Fruit fly (Drosophila melanogaster) whole organism, pupa: Measurements from ENCODE around the gene Osi16.

Experiments
- CG10348 ChIP-seq: fragments of 200-800 bp; sonication (Bioruptor generic); IDR thresholded peaks from 2 replicates; pipeline ENCODE4 v1.3.6; 2022; ENCODE audit warnings: missing biosample characterization, missing genetic modification characterization
- CG12605 ChIP-seq: fragments of 200-800 bp; sonication (Bioruptor generic); IDR thresholded peaks from 2 replicates; pipeline ENCODE4 v1.3.6; 2022; ENCODE audit warnings: missing biosample characterization, missing genetic modification characterization
- CG13204 ChIP-seq: fragments of 200-800 bp; sonication (Bioruptor generic); optimal IDR thresholded peaks from 2 replicates; lab custom pipeline; 2018; ENCODE audit warnings: missing biosample characterization, mild to moderate bottlenecking, missing genetic modification characterization, moderate library complexity
- CG14655 ChIP-seq: fragments of 200-800 bp; sonication (Bioruptor generic); optimal IDR thresholded peaks from 3 replicates; lab custom pipeline; 2017; ENCODE audit warnings: mild to moderate bottlenecking, missing biosample characterization, missing genetic modification reagents, missing genetic modification characterization
- CG15710 ChIP-seq: fragments of 200-800 bp; sonication (Bioruptor generic); optimal IDR thresholded peaks from 2 replicates; lab custom pipeline; 2018; ENCODE audit warnings: missing biosample characterization, mild to moderate bottlenecking, missing genetic modification characterization, moderate library complexity
- CG17806 ChIP-seq: fragments of 200-800 bp; sonication (Bioruptor generic); optimal IDR thresholded peaks from 2 replicates; lab custom pipeline; 2018; ENCODE audit warnings: missing biosample characterization, mild to moderate bottlenecking, missing genetic modification characterization, moderate library complexity
- CG32121 ChIP-seq: fragments of 200-800 bp; sonication (Bioruptor generic); IDR thresholded peaks from 2 replicates; pipeline ENCODE4 v1.3.6; 2022; ENCODE audit warnings: missing biosample characterization, missing genetic modification characterization
- CG34367 ChIP-seq: fragments of 200-800 bp; sonication (Bioruptor generic); optimal IDR thresholded peaks from 2 replicates; lab custom pipeline; 2018; ENCODE audit warnings: missing biosample characterization, mild to moderate bottlenecking, missing genetic modification characterization
- CG4496 ChIP-seq: fragments of 200-800 bp; sonication (Bioruptor generic); IDR thresholded peaks from 3 replicates; pipeline ENCODE4 v1.3.6; 2022; ENCODE audit warnings: missing biosample characterization, missing genetic modification characterization
- CG8159 ChIP-seq: fragments of 200-800 bp; sonication (Bioruptor generic); optimal IDR thresholded peaks from 3 replicates; lab custom pipeline; 2018; ENCODE audit warnings: missing biosample characterization, mild to moderate bottlenecking, missing genetic modification characterization, moderate library complexity
- CG8301 ChIP-seq: fragments of 200-800 bp; sonication (Bioruptor generic); optimal IDR thresholded peaks from 2 replicates; lab custom pipeline; 2018; ENCODE audit warnings: missing biosample characterization, mild to moderate bottlenecking, missing genetic modification characterization
- CG9948 ChIP-seq: fragments of 200-800 bp; sonication (Bioruptor generic); optimal IDR thresholded peaks from 2 replicates; lab custom pipeline; 2018; ENCODE audit warnings: missing biosample characterization, mild to moderate bottlenecking, missing genetic modification characterization, moderate library complexity
- D1 ChIP-seq: fragments of 200-800 bp; sonication (Bioruptor generic); optimal IDR thresholded peaks from 2 replicates; lab custom pipeline; 2018; ENCODE audit warnings: missing biosample characterization, mild to moderate bottlenecking, missing genetic modification characterization, moderate library complexity
- EcR ChIP-seq: fragments of 200-800 bp; sonication (Bioruptor generic); optimal IDR thresholded peaks from 3 replicates; lab custom pipeline; 2019; ENCODE audit warnings: missing biosample characterization, missing genetic modification characterization, mild to moderate bottlenecking, moderate library complexity, missing genetic modification reagents
- Ets98B ChIP-seq: fragments of 200-800 bp; sonication (Bioruptor generic); IDR thresholded peaks from 2 replicates; pipeline ENCODE4 v1.3.6; 2022; ENCODE audit warnings: missing biosample characterization, missing genetic modification characterization
- Pif1A ChIP-seq: fragments of 200-800 bp; sonication (Bioruptor generic); optimal IDR thresholded peaks from 3 replicates; lab custom pipeline; 2016; ENCODE audit warnings: missing biosample characterization, missing genetic modification characterization
- Pif1B ChIP-seq: fragments of 200-800 bp; sonication (Bioruptor generic); optimal IDR thresholded peaks from 3 replicates; lab custom pipeline; 2016; ENCODE audit warnings: missing biosample characterization, missing genetic modification characterization
- Snoo ChIP-seq: fragments of 200-800 bp; sonication (Bioruptor generic); optimal IDR thresholded peaks from 3 replicates; lab custom pipeline; 2017; ENCODE audit warnings: missing biosample characterization, mild to moderate bottlenecking, missing genetic modification characterization, inconsistent platforms
- fd96Ca ChIP-seq: fragments of 200-800 bp; sonication (Bioruptor generic); IDR thresholded peaks from 3 replicates; pipeline ENCODE4 v1.3.6; 2022; ENCODE audit warnings: missing biosample characterization, missing genetic modification characterization
- gl ChIP-seq: fragments of 200-800 bp; sonication (Bioruptor generic); optimal IDR thresholded peaks from 2 replicates; lab custom pipeline; 2018; ENCODE audit warnings: missing biosample characterization, mild to moderate bottlenecking, missing genetic modification characterization
- rn ChIP-seq: fragments of 200-800 bp; sonication (Bioruptor generic); IDR thresholded peaks from 2 replicates; pipeline ENCODE4 v1.3.6; 2022; ENCODE audit warnings: missing biosample characterization, missing genetic modification characterization

The Osi16 gene

dm6 chr3R:6352436-6352835 is 47.4 kb downstream of the Osi16 start:
- no peak for TF ChIP-seq Snoo (tag; lab: Kevin White, UChicago)
- no peak for TF ChIP-seq CG4496 (GFP tag; lab: Robert Waterston, UW)
- TF ChIP-seq fd96Ca (GFP tag; lab: Robert Waterston, UW) = no peak
- TF ChIP-seq CG17806 (tag; lab: Kevin White, UChicago) = no peak
- TF ChIP-seq CG15710 (tag; lab: Kevin White, UChicago) = no peak
- no peak for TF ChIP-seq CG12605 (GFP tag; lab: Robert Waterston, UW)
- TF ChIP-seq CG10348 (GFP tag; lab: Robert Waterston, UW) = no peak
- no peak for TF ChIP-seq CG14655 (GFP tag; lab: Kevin White, UChicago)
- no peak for TF ChIP-seq CG9948
- TF ChIP-seq CG8159 (tag; lab: Kevin White, UChicago) = no peak

- TF ChIP-seq CG15710 (tag; lab: Kevin White, UChicago) (peak; percentile 43), CG13204 (GFP tag; lab: Kevin White, UChicago) (peak; percentile 28), EcR (peak; percentile 24), CG9948 (peak; percentile 54), Pif1A (GFP tag; lab: Kevin White, UChicago) (no peak), Snoo (tag; lab: Kevin White, UChicago) (no peak), CG32121 (peak; percentile 37; the same call in 1 of the 2 replicates), CG12605 (GFP tag; lab: Robert Waterston, UW) (no peak), CG8159 (tag; lab: Kevin White, UChicago) (peak; percentile 50), CG8301 (tag; lab: Kevin White, UChicago) (peak; percentile 69), CG17806 (tag; lab: Kevin White, UChicago) (peak; percentile 31), CG14655 (GFP tag; lab: Kevin White, UChicago) (peak; percentile 77), CG4496 (GFP tag; lab: Robert Waterston, UW) (peak; percentile 60; the same call in 2 of the 3 replicates), D1 (tag; lab: Kevin White, UChicago) (no peak), CG34367 (tag; lab: Kevin White, UChicago) (peak; percentile 36), Ets98B (no peak; the same call in 1 of the 2 replicates), CG10348 (GFP tag; lab: Robert Waterston, UW) (0 out of 2 replicates have a peak, but pooled peaks have one; percentile 19)
Observed at dm6 chr3R:6352893-6353623, 48.0 kb downstream of the Osi16 start.

DNA sequence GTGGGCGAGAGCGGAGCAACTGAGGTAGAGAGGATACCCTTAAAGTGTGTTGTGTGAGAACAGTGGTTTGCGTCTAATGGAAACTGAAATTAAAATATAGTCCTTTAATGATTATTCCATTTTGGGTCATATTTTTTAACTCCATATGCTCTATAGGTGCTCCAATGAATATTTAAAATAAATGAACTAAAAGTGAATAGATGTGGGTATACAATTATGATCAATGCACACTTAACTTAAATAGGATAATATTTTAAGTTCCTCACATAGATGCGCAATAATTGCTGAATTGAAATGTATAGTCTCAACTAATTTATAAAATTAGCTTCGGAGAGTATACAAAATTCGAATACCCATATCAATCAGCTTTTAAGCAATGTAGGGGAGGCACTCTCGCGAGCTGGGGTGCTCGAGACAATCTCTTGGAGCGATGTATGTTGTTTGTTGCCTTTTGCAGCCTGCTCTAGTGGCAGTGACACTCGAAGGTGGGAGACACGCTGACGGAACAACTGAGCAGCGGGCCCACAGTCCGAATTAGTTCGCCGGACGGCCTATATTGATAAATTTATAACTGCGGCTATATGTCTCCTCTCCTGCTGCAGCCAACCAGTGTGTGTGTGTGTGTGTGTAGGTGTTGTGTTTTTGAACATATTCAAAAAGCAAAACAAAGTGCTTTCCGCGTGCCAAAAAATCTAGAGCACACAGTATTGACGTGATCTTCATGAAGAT is 48.7 kb downstream of the Osi16 start:
- TF ChIP-seq CG4496 (GFP tag; lab: Robert Waterston, UW) (peak; percentile 72; the same call in 2 of the 3 replicates), CG32121 (peak; percentile 54), EcR (no peak), CG10348 (GFP tag; lab: Robert Waterston, UW) (no peak), CG13204 (GFP tag; lab: Kevin White, UChicago) (no peak), CG17806 (tag; lab: Kevin White, UChicago) (peak; percentile 79), CG9948 (peak; percentile 79), Pif1B (GFP tag; lab: Kevin White, UChicago) (peak; percentile 73), CG8159 (tag; lab: Kevin White, UChicago) (peak; percentile 84), Pif1A (GFP tag; lab: Kevin White, UChicago) (peak; percentile 82), CG12605 (GFP tag; lab: Robert Waterston, UW) (no peak), CG15710 (tag; lab: Kevin White, UChicago) (peak; percentile 71), Snoo (tag; lab: Kevin White, UChicago) (peak; percentile 65), gl (tag; lab: Kevin White, UChicago) (peak; percentile 39), D1 (tag; lab: Kevin White, UChicago) (peak; percentile 39), CG8301 (tag; lab: Kevin White, UChicago) (peak; percentile 82), CG34367 (tag; lab: Kevin White, UChicago) (peak; percentile 70)

- TF ChIP-seq gl (tag; lab: Kevin White, UChicago) = no peak
- TF ChIP-seq CG17806 (tag; lab: Kevin White, UChicago) = no peak
- no peak for TF ChIP-seq rn (GFP tag; lab: Robert Waterston, UW)
- no peak for TF ChIP-seq CG8301 (tag; lab: Kevin White, UChicago)
- no peak for TF ChIP-seq Pif1B (GFP tag; lab: Kevin White, UChicago)
- TF ChIP-seq CG15710 (tag; lab: Kevin White, UChicago) = no peak
- no peak for TF ChIP-seq CG4496 (GFP tag; lab: Robert Waterston, UW)
- TF ChIP-seq CG14655 (GFP tag; lab: Kevin White, UChicago) = no peak
- no peak for TF ChIP-seq Ets98B
- no peak for TF ChIP-seq Pif1A (GFP tag; lab: Kevin White, UChicago)
- no peak for TF ChIP-seq CG13204 (GFP tag; lab: Kevin White, UChicago)
- no peak for TF ChIP-seq D1 (tag; lab: Kevin White, UChicago)
- no peak for TF ChIP-seq CG34367 (tag; lab: Kevin White, UChicago)
- no peak for TF ChIP-seq CG32121
- no peak for TF ChIP-seq CG12605 (GFP tag; lab: Robert Waterston, UW)
- TF ChIP-seq, all 21 proteins: peak for 0
Observed at dm6 chr3R:6354408-6354807, 49.4 kb downstream of the Osi16 start.
